Worm (Caenorhabditis elegans) whole organism, L4/young adult: ENCODE measurements around the gene hpo-33.

Experiments used
- dao-5 ChIP-seq: sonication (generic microtip); optimal IDR thresholded peaks from 2 replicates; lab custom pipeline; 2016; ENCODE audit warnings: missing genotype, missing genetic modification characterization, moderate library complexity, missing compliant biosample characterization
- him-1 ChIP-seq: sonication (generic microtip); optimal IDR thresholded peaks from 2 replicates; lab custom pipeline; 2016; ENCODE audit warnings: missing genotype, missing genetic modification reagents, missing genetic modification characterization, missing compliant biosample characterization

DNA sequence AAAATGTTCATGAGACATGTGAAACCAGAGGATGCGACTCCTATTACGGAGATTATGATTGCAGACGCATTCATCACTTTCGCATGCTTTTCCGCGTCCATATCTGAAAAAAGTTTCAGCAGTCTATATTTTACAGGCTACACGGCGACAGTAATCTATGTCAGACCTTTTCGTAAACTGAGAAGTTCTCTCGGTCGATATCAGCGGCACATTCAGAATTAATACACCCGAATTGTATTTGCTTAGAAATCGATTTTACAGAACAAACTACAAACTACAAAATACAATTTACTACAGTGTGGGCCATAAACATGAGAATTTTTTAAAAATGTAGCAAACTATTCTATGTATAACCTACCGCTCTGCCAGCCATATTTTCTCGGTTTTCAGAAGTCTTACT lies 29.2 kb downstream of the hpo-33 start, which contains the start of gene srbc-14:
- TF ChIP-seq him-1 (no peak), dao-5 (no peak)
